Worm (Caenorhabditis elegans): ENCODE measurements around the gene F07C3.2.

- TF ChIP-seq ztf-29 (GFP tag; IDR thresholded peaks at IDR 0.05) (no peak), flt-1 (GFP tag; IDR thresholded peaks at IDR 0.05) (no peak), klf-2 (GFP tag; conservative IDR thresholded peaks at IDR 0.05) (no peak), med-1 (GFP tag; optimal IDR thresholded peaks at IDR 0.05; ENCODE audit: insufficient read depth) (no peak)
Observed at ce11 chrV:9194055-9194454, 31.8 kb upstream of the F07C3.2 start.
